Fruit fly (Drosophila melanogaster) Kc167 (cell line): ENCODE results near the gene sba.

ENCODE experiments used
- Myc ChIP-seq: fragments of >200 bp; optimal IDR thresholded peaks from 2 replicates; lab custom pipeline; 2017; ENCODE audit warnings: missing external identifiers
- Sin3A ChIP-seq: fragments of >200 bp; optimal IDR thresholded peaks from 2 replicates; lab custom pipeline; 2018; ENCODE audit warnings: missing external identifiers
- ttk ChIP-seq: sonication (Bioruptor generic); optimal IDR thresholded peaks from 2 replicates; lab custom pipeline; 2017; ENCODE audit warnings: missing external identifiers

dm6 chr3R:23971764-23972163 is 49.0 kb upstream of the sba start:
- TF ChIP-seq Myc (no peak), ttk (lab: Kevin White, UChicago) (no peak), Sin3A (no peak)
